Worm (Caenorhabditis elegans) whole organism, mixed stage, embryonic: ENCODE measurements around the gene mpk-2.

Source experiments
- M03D4.4 ChIP-seq: sonication (generic microtip); optimal IDR thresholded peaks from 2 replicates; lab custom pipeline; 2017; ENCODE audit warnings: mild to moderate bottlenecking, missing genetic modification characterization, missing compliant biosample characterization
- blmp-1 ChIP-seq: fragments of 150-350 bp; optimal IDR thresholded peaks from 2 replicates; lab custom pipeline; 2014; ENCODE audit warnings: missing biosample characterization, missing genetic modification characterization
- ceh-43 ChIP-seq: fragments of 200-800 bp; sonication (Bioruptor generic); optimal IDR thresholded peaks from 2 replicates; lab custom pipeline; 2018; ENCODE audit warnings: mild to moderate bottlenecking, missing genetic modification characterization, moderate library complexity, missing compliant biosample characterization
- ces-1 ChIP-seq: fragments of 150-350 bp; optimal IDR thresholded peaks from 2 replicates; lab custom pipeline; 2014; ENCODE audit warnings: missing biosample characterization, missing genetic modification reagents, missing genetic modification characterization
- elt-1 ChIP-seq: sonication (generic microtip); optimal IDR thresholded peaks from 2 replicates; lab custom pipeline; 2017; ENCODE audit warnings: missing genetic modification characterization, mild to moderate bottlenecking, missing compliant biosample characterization, antibody characterized with exemption, moderate library complexity, borderline replicate concordance; ENCODE audit not compliant: insufficient read depth
- hlh-1 ChIP-seq: fragments of 150-350 bp; optimal IDR thresholded peaks from 2 replicates; lab custom pipeline; 2014; ENCODE audit warnings: missing biosample characterization, missing genetic modification reagents, missing genetic modification characterization
- lin-13 ChIP-seq: fragments of 150-350 bp; optimal IDR thresholded peaks from 2 replicates; lab custom pipeline; 2014; ENCODE audit warnings: missing biosample characterization, missing genetic modification characterization
- mep-1 ChIP-seq: fragments of 150-350 bp; optimal IDR thresholded peaks from 2 replicates; lab custom pipeline; 2017; ENCODE audit warnings: missing biosample characterization, missing genetic modification reagents, missing genetic modification characterization, inconsistent platforms
- nhr-28 ChIP-seq: fragments of 150-350 bp; optimal IDR thresholded peaks from 2 replicates; lab custom pipeline; 2014; ENCODE audit warnings: missing biosample characterization, missing genetic modification characterization
- sptf-1 ChIP-seq: sonication (generic microtip); optimal IDR thresholded peaks from 2 replicates; lab custom pipeline; 2017; ENCODE audit warnings: mild to moderate bottlenecking, missing genetic modification characterization, moderate library complexity, missing compliant biosample characterization
- unc-62 ChIP-seq: fragments of 150-350 bp; optimal IDR thresholded peaks from 2 replicates; lab custom pipeline; 2014; ENCODE audit warnings: missing biosample characterization, missing genetic modification reagents, missing genetic modification characterization

DNA sequence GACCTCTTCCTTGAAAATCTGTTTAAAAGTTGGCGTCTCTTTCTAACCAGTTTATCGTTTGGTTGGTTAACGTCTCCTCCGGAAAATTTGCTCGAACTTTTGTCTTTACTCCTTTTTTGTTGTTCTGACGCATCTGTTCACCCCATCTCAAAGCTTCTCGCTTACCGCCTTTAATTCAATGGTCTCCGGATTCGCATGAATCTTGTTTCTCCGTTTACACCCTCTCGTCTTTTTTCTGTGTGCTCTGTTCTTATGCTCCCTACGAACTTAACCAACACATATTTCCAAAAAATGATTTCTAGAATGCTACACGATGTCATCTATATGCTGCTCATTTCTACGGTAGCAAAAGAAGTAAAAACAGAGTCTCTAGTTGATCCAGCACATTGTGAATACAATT is 26.2 kb downstream of the mpk-2 start, which contains the start of gene lgc-56:
- TF ChIP-seq nhr-28 (tag; lab: Kevin White, UChicago) (no peak), hlh-1 (no peak), unc-62 (GFP tag; lab: Kevin White, UChicago) (no peak), M03D4.4 (tag; lab: Kevin White, UChicago) (no peak), ces-1 (GFP tag; lab: Kevin White, UChicago) (no peak), blmp-1 (tag; lab: Kevin White, UChicago) (no peak), mep-1 (no peak), ceh-43 (GFP tag; lab: Kevin White, UChicago) (no peak), sptf-1 (no peak), lin-13 (no peak), elt-1 (tag; lab: Kevin White, UChicago) (no peak)
